Fruit fly (Drosophila melanogaster) whole organism, prepupa: Measurements from ENCODE around the gene CG6398.

Experiments used
- Blimp-1 ChIP-seq: fragments of 200-800 bp; sonication (Bioruptor generic); optimal IDR thresholded peaks from 3 replicates; lab custom pipeline; 2017; ENCODE audit warnings: missing biosample characterization, missing genetic modification characterization, mild to moderate bottlenecking, moderate library complexity, missing genetic modification reagents
- CG10631 ChIP-seq: fragments of 200-800 bp; sonication (Bioruptor generic); optimal IDR thresholded peaks from 2 replicates; lab custom pipeline; 2016; ENCODE audit warnings: missing biosample characterization, missing genetic modification characterization
- CG10669 ChIP-seq: fragments of 200-800 bp; sonication (Bioruptor generic); optimal IDR thresholded peaks from 3 replicates; lab custom pipeline; 2018; ENCODE audit warnings: missing biosample characterization, mild to moderate bottlenecking, missing genetic modification characterization, moderate library complexity
- CG11762 ChIP-seq: fragments of 200-800 bp; sonication (Bioruptor generic); optimal IDR thresholded peaks from 3 replicates; lab custom pipeline; 2016; ENCODE audit warnings: missing biosample characterization, missing genetic modification characterization; ENCODE audit not compliant: insufficient read depth
- CG15336 ChIP-seq: fragments of 200-800 bp; sonication (Bioruptor generic); IDR thresholded peaks from 2 replicates; pipeline ENCODE4 v1.3.6; 2022; ENCODE audit warnings: missing biosample characterization, missing genetic modification characterization
- CG16779 ChIP-seq: fragments of 200-800 bp; sonication (Bioruptor generic); optimal IDR thresholded peaks from 3 replicates; lab custom pipeline; 2017; ENCODE audit warnings: missing biosample characterization, mild to moderate bottlenecking, missing genetic modification characterization
- CG3032 ChIP-seq: fragments of 200-800 bp; optimal IDR thresholded peaks from 2 replicates; lab custom pipeline; 2019; ENCODE audit warnings: missing biosample characterization, mild to moderate bottlenecking, missing genetic modification characterization, moderate library complexity
- CG31627 ChIP-seq: fragments of 200-800 bp; sonication (Bioruptor generic); optimal IDR thresholded peaks from 3 replicates; lab custom pipeline; 2016; ENCODE audit warnings: missing biosample characterization, missing genetic modification characterization
- CG34406 ChIP-seq: fragments of 200-800 bp; sonication (Bioruptor generic); optimal IDR thresholded peaks from 3 replicates; lab custom pipeline; 2016; ENCODE audit warnings: missing biosample characterization, missing genetic modification characterization
- CG3919 ChIP-seq: fragments of 200-800 bp; sonication (Bioruptor generic); optimal IDR thresholded peaks from 3 replicates; lab custom pipeline; 2016; ENCODE audit warnings: missing biosample characterization, missing genetic modification characterization
- CG4318 ChIP-seq: fragments of 200-800 bp; sonication (Bioruptor generic); optimal IDR thresholded peaks from 3 replicates; lab custom pipeline; 2017; ENCODE audit warnings: missing biosample characterization, mild to moderate bottlenecking, missing genetic modification characterization
- CG6276 ChIP-seq: fragments of 200-800 bp; sonication (Bioruptor generic); optimal IDR thresholded peaks from 2 replicates; lab custom pipeline; 2017; ENCODE audit warnings: missing biosample characterization, mild to moderate bottlenecking, missing genetic modification characterization
- CG6792 ChIP-seq: fragments of 200-800 bp; sonication (Bioruptor generic); optimal IDR thresholded peaks from 3 replicates; lab custom pipeline; 2016; ENCODE audit warnings: missing biosample characterization, missing genetic modification characterization
- CG6808 ChIP-seq: fragments of 200-800 bp; sonication (Bioruptor generic); optimal IDR thresholded peaks from 3 replicates; lab custom pipeline; 2017; ENCODE audit warnings: missing biosample characterization, missing genetic modification characterization, mild to moderate bottlenecking, moderate library complexity, missing genetic modification reagents
- CG7368 ChIP-seq: fragments of 200-800 bp; sonication (Bioruptor generic); optimal IDR thresholded peaks from 3 replicates; lab custom pipeline; 2016; ENCODE audit warnings: missing biosample characterization, missing genetic modification characterization
- CG8119 ChIP-seq: fragments of 200-800 bp; sonication (Bioruptor generic); IDR thresholded peaks from 3 replicates; pipeline ENCODE4 v1.3.6; 2022; ENCODE audit warnings: missing biosample characterization, missing genetic modification characterization
- CG8319 ChIP-seq: fragments of 200-800 bp; sonication (Bioruptor generic); optimal IDR thresholded peaks from 3 replicates; lab custom pipeline; 2016; ENCODE audit warnings: missing biosample characterization, missing genetic modification characterization
- CG8632 ChIP-seq: fragments of 200-800 bp; sonication (Bioruptor generic); optimal IDR thresholded peaks from 3 replicates; lab custom pipeline; 2016; ENCODE audit warnings: missing biosample characterization, missing genetic modification characterization
- Eip93F ChIP-seq: fragments of 200-800 bp; sonication (Bioruptor generic); optimal IDR thresholded peaks from 2 replicates; lab custom pipeline; 2016; ENCODE audit warnings: missing biosample characterization, mild to moderate bottlenecking, missing genetic modification characterization
- Ets21C ChIP-seq: fragments of 200-800 bp; sonication (Bioruptor generic); optimal IDR thresholded peaks from 3 replicates; lab custom pipeline; 2016; ENCODE audit warnings: missing biosample characterization, missing genetic modification characterization
- Hr38 ChIP-seq: sonication (Bioruptor generic); optimal IDR thresholded peaks from 2 replicates; lab custom pipeline; 2016; ENCODE audit warnings: missing biosample characterization, missing genetic modification characterization
- Hr4 ChIP-seq: fragments of 200-800 bp; sonication (Bioruptor generic); optimal IDR thresholded peaks from 3 replicates; lab custom pipeline; 2016; ENCODE audit warnings: missing biosample characterization, missing genetic modification characterization
- Met ChIP-seq: fragments of 200-800 bp; sonication (Bioruptor generic); optimal IDR thresholded peaks from 3 replicates; lab custom pipeline; 2016; ENCODE audit warnings: missing biosample characterization, missing genetic modification characterization
- Smox ChIP-seq: fragments of 200-800 bp; sonication (Bioruptor generic); optimal IDR thresholded peaks from 3 replicates; lab custom pipeline; 2016; ENCODE audit warnings: missing biosample characterization, missing genetic modification characterization
- Sox14 ChIP-seq: fragments of 200-800 bp; sonication (Bioruptor generic); optimal IDR thresholded peaks from 3 replicates; lab custom pipeline; 2016; ENCODE audit warnings: missing biosample characterization, missing genetic modification characterization
- Sox15 ChIP-seq: fragments of 200-800 bp; sonication (Bioruptor generic); optimal IDR thresholded peaks from 3 replicates; lab custom pipeline; 2016; ENCODE audit warnings: missing biosample characterization, missing genetic modification characterization
- achi ChIP-seq: fragments of 200-800 bp; sonication (Bioruptor generic); optimal IDR thresholded peaks from 3 replicates; lab custom pipeline; 2016; ENCODE audit warnings: missing biosample characterization, missing genetic modification characterization
- acj6 ChIP-seq: fragments of 200-800 bp; sonication (Bioruptor generic); optimal IDR thresholded peaks from 3 replicates; lab custom pipeline; 2016; ENCODE audit warnings: missing biosample characterization, missing genetic modification characterization
- cyc ChIP-seq: fragments of 200-800 bp; sonication (Bioruptor generic); optimal IDR thresholded peaks from 3 replicates; lab custom pipeline; 2016; ENCODE audit warnings: missing biosample characterization, missing genetic modification characterization
- dsx ChIP-seq: fragments of 200-800 bp; optimal IDR thresholded peaks from 3 replicates; lab custom pipeline; 2019; ENCODE audit warnings: missing biosample characterization, mild to moderate bottlenecking, missing genetic modification characterization, moderate library complexity; ENCODE audit not compliant: poor library complexity, severe bottlenecking
- eg ChIP-seq: fragments of 200-800 bp; sonication (Bioruptor generic); IDR thresholded peaks from 3 replicates; pipeline ENCODE4 v1.3.6; 2022; ENCODE audit warnings: missing biosample characterization, missing genetic modification characterization
- esn ChIP-seq: fragments of 200-800 bp; sonication (Bioruptor generic); optimal IDR thresholded peaks from 2 replicates; lab custom pipeline; 2016; ENCODE audit warnings: missing biosample characterization, mild to moderate bottlenecking, missing genetic modification characterization, moderate library complexity
- fd59A ChIP-seq: fragments of 200-800 bp; sonication (Bioruptor generic); optimal IDR thresholded peaks from 2 replicates; lab custom pipeline; 2017; ENCODE audit warnings: missing biosample characterization, mild to moderate bottlenecking, missing genetic modification characterization, missing genetic modification reagents
- fd85E ChIP-seq: fragments of 200-800 bp; sonication (Bioruptor generic); optimal IDR thresholded peaks from 3 replicates; lab custom pipeline; 2016; ENCODE audit warnings: missing biosample characterization, missing genetic modification characterization
- lz ChIP-seq: fragments of 200-800 bp; sonication (Bioruptor generic); optimal IDR thresholded peaks from 3 replicates; lab custom pipeline; 2016; ENCODE audit warnings: missing biosample characterization, missing genetic modification characterization
- net ChIP-seq: fragments of 200-800 bp; sonication (Bioruptor generic); optimal IDR thresholded peaks from 3 replicates; lab custom pipeline; 2016; ENCODE audit warnings: missing biosample characterization, missing genetic modification characterization
- pdm3 ChIP-seq: fragments of 200-800 bp; sonication (Bioruptor generic); optimal IDR thresholded peaks from 3 replicates; lab custom pipeline; 2016; ENCODE audit warnings: missing biosample characterization, missing genetic modification characterization
- salr ChIP-seq, 2 experiments: fragments of 200-800 bp; sonication (Bioruptor generic); optimal IDR thresholded peaks; 3 replicates each; lab custom pipeline; 2016 to 2018; ENCODE audit warnings: missing biosample characterization in 2 of 2, missing genetic modification characterization in 2 of 2, mild to moderate bottlenecking in 1 of 2
- ss ChIP-seq, 2 experiments: fragments of 200-800 bp; sonication (Bioruptor generic); optimal IDR thresholded peaks; 2 replicates in 1 of 2; 3 replicates in 1 of 2; lab custom pipeline; 2017 to 2018; ENCODE audit warnings: mild to moderate bottlenecking in 2 of 2, missing biosample characterization in 2 of 2, missing genetic modification characterization in 2 of 2, moderate library complexity in 1 of 2
- vri ChIP-seq: fragments of 200-800 bp; sonication (Bioruptor generic); optimal IDR thresholded peaks from 3 replicates; lab custom pipeline; 2016; ENCODE audit warnings: missing biosample characterization, mild to moderate bottlenecking, missing genetic modification characterization

The CG6398 gene

DNA sequence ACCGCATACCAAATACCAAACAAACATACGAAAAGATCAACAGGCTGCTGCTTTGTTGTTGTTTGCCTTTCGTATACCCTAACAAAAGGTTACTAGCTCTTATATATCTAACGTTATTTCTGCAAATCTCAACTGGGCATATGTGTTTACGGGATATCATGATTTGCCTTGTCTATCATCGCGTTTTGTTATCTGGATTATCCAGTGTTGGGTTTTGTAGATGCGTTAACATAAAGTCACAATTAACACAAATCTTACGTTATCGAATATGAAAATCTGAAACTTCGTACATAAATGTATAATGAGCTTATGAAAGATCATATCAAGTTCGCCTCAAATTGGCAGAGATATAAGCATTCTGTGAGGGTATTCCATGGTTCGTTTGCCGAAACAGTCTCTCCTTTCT is 414 bp upstream of the CG6398 start (continued):
- TF ChIP-seq pdm3 (GFP tag; lab: Kevin White, UChicago): peak; percentile 50
- peak; percentile 54 for TF ChIP-seq achi (GFP tag; lab: Kevin White, UChicago)
- TF ChIP-seq CG31627 (GFP tag; lab: Kevin White, UChicago): peak; percentile 45
- peak; percentile 11 for TF ChIP-seq Ets21C (GFP tag; lab: Kevin White, UChicago)
- TF ChIP-seq CG15336 (GFP tag; lab: Robert Waterston, UW): no peak
- no peak for TF ChIP-seq CG16779 (tag; lab: Kevin White, UChicago)
- peak; percentile 35 for TF ChIP-seq Smox
- peak; percentile 50 for TF ChIP-seq Sox14
- TF ChIP-seq CG6792 (GFP tag; lab: Kevin White, UChicago): peak; percentile 42
- TF ChIP-seq Blimp-1 (GFP tag; lab: Kevin White, UChicago): no peak
- TF ChIP-seq CG3032: peak; percentile 53
- TF ChIP-seq CG6276 (GFP tag; lab: Kevin White, UChicago): peak; percentile 21
- TF ChIP-seq lz (GFP tag; lab: Kevin White, UChicago): peak; percentile 63
- TF ChIP-seq CG4318 (GFP tag; lab: Kevin White, UChicago): peak; percentile 41
- peak; percentile 23 for TF ChIP-seq CG8632 (GFP tag; lab: Kevin White, UChicago)
- peak; percentile 53 for TF ChIP-seq CG10669 (GFP tag; lab: Kevin White, UChicago)
- no peak for TF ChIP-seq CG7368 (GFP tag; lab: Kevin White, UChicago)
- TF ChIP-seq eg (GFP tag; lab: Robert Waterston, UW): no peak
- TF ChIP-seq CG10631 (GFP tag; lab: Kevin White, UChicago): peak; percentile 61
- TF ChIP-seq cyc: peak; percentile 53
- no peak for TF ChIP-seq Eip93F (GFP tag; lab: Kevin White, UChicago)
- TF ChIP-seq CG8319 (GFP tag; lab: Kevin White, UChicago): no peak
- TF ChIP-seq salr (GFP tag; optimal IDR thresholded peaks at IDR 0.05; lab: Kevin White, UChicago): peak in 1 of 2 experiments; percentile 12
- TF ChIP-seq CG11762: no peak
- no peak for TF ChIP-seq fd85E
- TF ChIP-seq acj6: peak; percentile 51
- peak; percentile 43 for TF ChIP-seq CG3919 (GFP tag; lab: Kevin White, UChicago)
- peak; percentile 50 for TF ChIP-seq Met
- TF ChIP-seq esn (GFP tag; lab: Kevin White, UChicago): peak; percentile 72
- TF ChIP-seq vri (GFP tag; lab: Kevin White, UChicago): no peak
- TF ChIP-seq net (GFP tag; lab: Kevin White, UChicago): no peak
- TF ChIP-seq CG6808 (GFP tag; lab: Kevin White, UChicago): peak; percentile 63
- TF ChIP-seq fd59A (GFP tag; lab: Kevin White, UChicago): peak; percentile 49
- peak in 1 of 2 experiments; percentile 42 for TF ChIP-seq ss (GFP tag; optimal IDR thresholded peaks at IDR 0.05; lab: Kevin White, UChicago)
- TF ChIP-seq Hr4 (GFP tag; lab: Kevin White, UChicago): peak; percentile 39
- TF ChIP-seq Hr38 (GFP tag; lab: Kevin White, UChicago): no peak
- TF ChIP-seq Sox15 (GFP tag; lab: Kevin White, UChicago): no peak
- TF ChIP-seq CG8119: 0 out of 3 replicates have a peak, but pooled peaks have one; percentile 26
- peak; percentile 13 for TF ChIP-seq dsx (GFP tag; lab: Kevin White, UChicago)
- peak; percentile 30 for TF ChIP-seq CG34406 (GFP tag; lab: Kevin White, UChicago)
